Fruit fly (Drosophila melanogaster): Measurements from ENCODE around the gene Fmr1.

The Fmr1 gene

dm6 chr3R:10086683-10087082, 23.2 kb downstream of the Fmr1 start:
- TF ChIP-seq dmrt93B (GFP tag; optimal IDR thresholded peaks at IDR 0.05) (no peak), Hnf4 (GFP tag; optimal IDR thresholded peaks at IDR 0.05) (no peak), sv (GFP tag; optimal IDR thresholded peaks at IDR 0.05) (no peak), Hr78 (GFP tag; optimal IDR thresholded peaks at IDR 0.05) (no peak), dsf (GFP tag; optimal IDR thresholded peaks at IDR 0.05; ENCODE audit: borderline replicate concordance) (no peak), CG32264 (GFP tag; optimal IDR thresholded peaks at IDR 0.05) (no peak), tai (GFP tag; optimal IDR thresholded peaks at IDR 0.05) (peak; percentile 18), Mio (GFP tag; optimal IDR thresholded peaks at IDR 0.05) (no peak)

- no peak for TF ChIP-seq CG9705 (GFP tag; optimal IDR thresholded peaks at IDR 0.05)
- TF ChIP-seq pan (optimal IDR thresholded peaks at IDR 0.05): no peak
- TF ChIP-seq Myc (optimal IDR thresholded peaks at IDR 0.05): no peak
- no peak for TF ChIP-seq tai (GFP tag; optimal IDR thresholded peaks at IDR 0.05)
- TF ChIP-seq sage (GFP tag; optimal IDR thresholded peaks at IDR 0.05): no peak
- TF ChIP-seq rgr (GFP tag; optimal IDR thresholded peaks at IDR 0.05): no peak
- no peak for TF ChIP-seq dmrt93B (GFP tag; optimal IDR thresholded peaks at IDR 0.05)
- TF ChIP-seq HLH106 (tag; optimal IDR thresholded peaks at IDR 0.05): no peak
- TF ChIP-seq CG32264 (GFP tag; optimal IDR thresholded peaks at IDR 0.05): no peak
- no peak for TF ChIP-seq fru (GFP tag; optimal IDR thresholded peaks at IDR 0.05)
- TF ChIP-seq Abd-B (GFP tag; optimal IDR thresholded peaks at IDR 0.05): no peak
- TF ChIP-seq Hr78 (GFP tag; optimal IDR thresholded peaks at IDR 0.05): no peak
- TF ChIP-seq usp (GFP tag; optimal IDR thresholded peaks at IDR 0.05): no peak
- no peak for TF ChIP-seq Hr83 (GFP tag; optimal IDR thresholded peaks at IDR 0.05; ENCODE audit: poor library complexity, severe bottlenecking)
- no peak for TF ChIP-seq OdsH (GFP tag; optimal IDR thresholded peaks at IDR 0.05)
- TF ChIP-seq Jra (GFP tag; optimal IDR thresholded peaks at IDR 0.05): no peak
- no peak for TF ChIP-seq dsf (GFP tag; optimal IDR thresholded peaks at IDR 0.05; ENCODE audit: borderline replicate concordance)
- no peak for TF ChIP-seq h (GFP tag; optimal IDR thresholded peaks at IDR 0.05)
- TF ChIP-seq Sp1 (GFP tag; optimal IDR thresholded peaks at IDR 0.05): no peak
Measured at dm6 chr3R:10086222-10086621, 23.7 kb downstream of the Fmr1 start.

dm6 chr3R:10084914-10085313, 25.0 kb downstream of the Fmr1 start:
- peak; percentile 95 for TF ChIP-seq h (GFP tag; optimal IDR thresholded peaks at IDR 0.05)
- peak; percentile 86 for TF ChIP-seq tai (GFP tag; optimal IDR thresholded peaks at IDR 0.05)
- TF ChIP-seq br (GFP tag; optimal IDR thresholded peaks at IDR 0.05): peak; percentile 92
- peak; percentile 70 for TF ChIP-seq dsf (GFP tag; optimal IDR thresholded peaks at IDR 0.05; ENCODE audit: borderline replicate concordance)
- TF ChIP-seq dl (GFP tag; optimal IDR thresholded peaks at IDR 0.05; ENCODE audit: insufficient read depth in 1 of 2, partially characterized antibody in 2 of 2): no peak
- peak; percentile 91 for TF ChIP-seq Sp1 (GFP tag; optimal IDR thresholded peaks at IDR 0.05)
- TF ChIP-seq pan (optimal IDR thresholded peaks at IDR 0.05): no peak
- no peak for TF ChIP-seq Rel (GFP tag; optimal IDR thresholded peaks at IDR 0.05)
- TF ChIP-seq Rel (tag; optimal IDR thresholded peaks at IDR 0.05): peak; percentile 64
- TF ChIP-seq dmrt93B (GFP tag; optimal IDR thresholded peaks at IDR 0.05): peak; percentile 90
- peak; percentile 94 for TF ChIP-seq HLH106 (tag; optimal IDR thresholded peaks at IDR 0.05)
- TF ChIP-seq sage (GFP tag; optimal IDR thresholded peaks at IDR 0.05): peak; percentile 84
- TF ChIP-seq OdsH (GFP tag; optimal IDR thresholded peaks at IDR 0.05): peak; percentile 95
- TF ChIP-seq usp (GFP tag; optimal IDR thresholded peaks at IDR 0.05): no peak
- no peak for TF ChIP-seq Dif (GFP tag; optimal IDR thresholded peaks at IDR 0.05; ENCODE audit: partially characterized antibody)
- TF ChIP-seq CG32264 (GFP tag; optimal IDR thresholded peaks at IDR 0.05): peak; percentile 72
- peak; percentile 88 for TF ChIP-seq Hnf4 (GFP tag; optimal IDR thresholded peaks at IDR 0.05)
- TF ChIP-seq fru (GFP tag; optimal IDR thresholded peaks at IDR 0.05): peak; percentile 95
- TF ChIP-seq CG9705 (GFP tag; optimal IDR thresholded peaks at IDR 0.05): peak; percentile 65
- peak; percentile 96 for TF ChIP-seq rgr (GFP tag; optimal IDR thresholded peaks at IDR 0.05)
- peak; percentile 77 for TF ChIP-seq woc (GFP tag; optimal IDR thresholded peaks at IDR 0.05)
- TF ChIP-seq CrebA (GFP tag; optimal IDR thresholded peaks at IDR 0.05; ENCODE audit: borderline replicate concordance): peak; percentile 67
- TF ChIP-seq jim (GFP tag; optimal IDR thresholded peaks at IDR 0.05): no peak
- peak; percentile 30 for TF ChIP-seq brk (GFP tag; optimal IDR thresholded peaks at IDR 0.05)
- TF ChIP-seq psq (GFP tag; optimal IDR thresholded peaks at IDR 0.05): peak; percentile 89
- no peak for TF ChIP-seq Myc (optimal IDR thresholded peaks at IDR 0.05)
- TF ChIP-seq Jra (GFP tag; optimal IDR thresholded peaks at IDR 0.05): peak; percentile 83
- peak; percentile 80 for TF ChIP-seq Mio (GFP tag; optimal IDR thresholded peaks at IDR 0.05)
- no peak for TF ChIP-seq Abd-B (GFP tag; optimal IDR thresholded peaks at IDR 0.05)
- peak; percentile 88 for TF ChIP-seq Dfd (GFP tag; optimal IDR thresholded peaks at IDR 0.05)
- TF ChIP-seq foxo (GFP tag; optimal IDR thresholded peaks at IDR 0.05): peak; percentile 43 to 97
- TF ChIP-seq ey (GFP tag; optimal IDR thresholded peaks at IDR 0.05): peak; percentile 96
- TF ChIP-seq Hr83 (GFP tag; optimal IDR thresholded peaks at IDR 0.05; ENCODE audit: poor library complexity, severe bottlenecking): peak; percentile 25
